Fruit fly (Drosophila melanogaster) Kc167 (cell line): ENCODE data around the gene CG3184.

Experiments
- Myc ChIP-seq: fragments of >200 bp; optimal IDR thresholded peaks from 2 replicates; lab custom pipeline; 2017; ENCODE audit warnings: missing external identifiers
- Sin3A ChIP-seq: fragments of >200 bp; optimal IDR thresholded peaks from 2 replicates; lab custom pipeline; 2018; ENCODE audit warnings: missing external identifiers
- h ChIP-seq: fragments of >200 bp; optimal IDR thresholded peaks from 3 replicates; lab custom pipeline; 2018; ENCODE audit warnings: missing external identifiers
- insv ChIP-seq: fragments of >200 bp; optimal IDR thresholded peaks from 3 replicates; lab custom pipeline; 2018; ENCODE audit warnings: missing external identifiers
- psq ChIP-seq: fragments of >200 bp; optimal IDR thresholded peaks from 2 replicates; lab custom pipeline; 2017; ENCODE audit warnings: missing external identifiers
- ttk ChIP-seq: sonication (Bioruptor generic); optimal IDR thresholded peaks from 2 replicates; lab custom pipeline; 2017; ENCODE audit warnings: missing external identifiers

dm6 chrX:6696467-6696866 lies 7.9 kb upstream of the CG3184 start:
- TF ChIP-seq Myc (lab: Kevin White, UChicago) (no peak), psq (lab: Kevin White, UChicago) (no peak), ttk (no peak), h (no peak), insv (lab: Kevin White, UChicago) (no peak), Sin3A (no peak)
